Comparison of ENCODE assay signal across 5 fruit fly cellular contexts in the genomic region with DNA sequence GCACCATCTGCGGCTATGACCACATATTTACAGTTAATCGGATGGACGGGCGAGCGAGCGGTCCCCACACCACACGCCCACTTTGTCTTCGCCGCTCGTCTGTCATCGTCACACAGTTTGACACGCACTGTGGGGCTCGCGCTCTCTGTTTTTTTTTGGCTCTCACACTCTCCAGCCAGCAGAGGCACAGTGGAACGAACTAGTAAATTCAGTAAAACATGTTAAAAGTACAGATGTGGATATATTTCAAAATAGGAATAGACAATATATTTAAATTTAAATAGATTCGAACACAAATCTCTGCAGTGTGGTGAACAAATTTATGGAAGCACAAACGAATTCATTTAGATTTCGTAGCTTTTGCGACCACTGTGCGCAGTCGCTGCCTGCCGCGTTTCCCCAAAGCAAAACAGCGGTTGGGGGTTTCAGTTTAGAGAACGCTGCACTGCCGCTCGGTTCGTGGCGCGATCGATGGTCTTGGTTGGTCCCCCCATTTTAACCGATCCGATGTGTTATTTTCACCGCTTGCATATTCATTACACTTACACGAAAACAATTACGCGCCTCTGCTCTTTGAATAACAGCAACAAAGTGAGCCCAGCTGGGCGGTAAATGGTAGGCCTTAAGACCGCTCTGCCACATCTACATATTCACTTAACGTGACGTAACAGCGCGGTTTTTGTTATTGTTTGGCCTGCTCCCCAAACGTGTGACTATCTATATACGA.
TF ChIP-seq lines count a peak whose summit lies in the region.

No protein-coding gene starts in this region.

TF ChIP-seq in whole organism, adult, 20 proteins besides CTCF, POLR2A, EP300 and RAD21 (continued from another document):
- TF ChIP-seq Clk (GFP tag; optimal IDR thresholded peaks at IDR 0.05; lab: Kevin White, UChicago) (peak; percentile 96), Mnt (GFP tag; optimal IDR thresholded peaks at IDR 0.05; lab: Kevin White, UChicago) (peak; percentile 97), CG33017 (tag; optimal IDR thresholded peaks at IDR 0.05; lab: Kevin White, UChicago) (peak; percentile 98), CG12768 (GFP tag; optimal IDR thresholded peaks at IDR 0.05; lab: Kevin White, UChicago) (peak; percentile 98)

TF ChIP-seq in whole organism, embryonic, 481 proteins besides CTCF, POLR2A, EP300 and RAD21 (continued from another document and continues in another):
- peak; percentile 93 for TF ChIP-seq toy (GFP tag; IDR thresholded peaks at IDR 0.05; lab: Robert Waterston, UW)
- TF ChIP-seq Six4 (GFP tag; optimal IDR thresholded peaks at IDR 0.05; lab: Kevin White, UChicago) = peak; percentile 99
- TF ChIP-seq Asciz (GFP tag; optimal IDR thresholded peaks at IDR 0.05; lab: Kevin White, UChicago) = peak; percentile 99
- peak; percentile 97 for TF ChIP-seq Ssrp (tag; optimal IDR thresholded peaks at IDR 0.05; lab: Kevin White, UChicago)
- peak; percentile 95 for TF ChIP-seq CG33213 (GFP tag; optimal IDR thresholded peaks at IDR 0.05; lab: Kevin White, UChicago)
- peak; percentile 96 for TF ChIP-seq trem (tag; optimal IDR thresholded peaks at IDR 0.05; lab: Kevin White, UChicago)
- peak; percentile 99 for TF ChIP-seq CG4707 (GFP tag; optimal IDR thresholded peaks at IDR 0.05; lab: Kevin White, UChicago)
- TF ChIP-seq CG13624 (GFP tag; optimal IDR thresholded peaks at IDR 0.05; lab: Kevin White, UChicago) = peak; percentile 97
- TF ChIP-seq CG10959 (GFP tag; IDR thresholded peaks at IDR 0.05; lab: Robert Waterston, UW) = peak; percentile 97
- peak; percentile 97 for TF ChIP-seq CG1602 (GFP tag; optimal IDR thresholded peaks at IDR 0.05; lab: Kevin White, UChicago)
- peak; percentile 74 for TF ChIP-seq Elba2 (GFP tag; optimal IDR thresholded peaks at IDR 0.05; lab: Kevin White, UChicago)
- peak; percentile 91 for TF ChIP-seq CG7745 (tag; optimal IDR thresholded peaks at IDR 0.05; lab: Kevin White, UChicago)
- TF ChIP-seq insv (GFP tag; optimal IDR thresholded peaks at IDR 0.05; lab: Kevin White, UChicago) = peak; percentile 64 to 80
- TF ChIP-seq CG1647 (GFP tag; optimal IDR thresholded peaks at IDR 0.05; lab: Kevin White, UChicago) = peak; percentile 97
- peak; percentile 92 for TF ChIP-seq CG14860 (GFP tag; IDR thresholded peaks at IDR 0.05; lab: Robert Waterston, UW; ENCODE audit: partially characterized antibody)
- peak; percentile 97 for TF ChIP-seq CG6175 (GFP tag; IDR thresholded peaks at IDR 0.05; lab: Robert Waterston, UW)
- TF ChIP-seq CG7556 (GFP tag; optimal IDR thresholded peaks at IDR 0.05; lab: Kevin White, UChicago) = peak; percentile 98
- peak; percentile 72; the same call in 1 of the 2 replicates for TF ChIP-seq CkIIα-i1 (GFP tag; IDR thresholded peaks at IDR 0.05; lab: Robert Waterston, UW)
- TF ChIP-seq sim (GFP tag; IDR thresholded peaks at IDR 0.05; lab: Robert Waterston, UW) = peak; percentile 98
- peak; percentile 94 for TF ChIP-seq Camta (GFP tag; optimal IDR thresholded peaks at IDR 0.05; lab: Kevin White, UChicago)
- TF ChIP-seq Mad (GFP tag; optimal IDR thresholded peaks at IDR 0.05; lab: Kevin White, UChicago) = peak; percentile 98
- TF ChIP-seq chinmo (GFP tag; IDR thresholded peaks at IDR 0.05; lab: Robert Waterston, UW; ENCODE audit: partially characterized antibody) = peak; percentile 85; the same call in 2 of the 4 replicates
- TF ChIP-seq CG16813 (GFP tag; IDR thresholded peaks at IDR 0.05; lab: Robert Waterston, UW; ENCODE audit: partially characterized antibody) = peak; percentile 66
- peak; percentile 87 for TF ChIP-seq abd-A (tag; optimal IDR thresholded peaks at IDR 0.05; lab: Kevin White, UChicago)
- TF ChIP-seq CG18619 (GFP tag; optimal IDR thresholded peaks at IDR 0.05; lab: Kevin White, UChicago) = peak; percentile 98
- TF ChIP-seq Neu2 (GFP tag; optimal IDR thresholded peaks at IDR 0.05; lab: Kevin White, UChicago; ENCODE audit: borderline replicate concordance) = peak; percentile 66
- peak; percentile 98 for TF ChIP-seq CG13775 (GFP tag; optimal IDR thresholded peaks at IDR 0.05; lab: Kevin White, UChicago)

TF ChIP-seq in whole organism, prepupa, 60 proteins besides CTCF, POLR2A, EP300 and RAD21 (continued from another document and continues in another):
- peak; percentile 99 for TF ChIP-seq OdsH (GFP tag; optimal IDR thresholded peaks at IDR 0.05; lab: Kevin White, UChicago)
- peak; percentile 96 for TF ChIP-seq CG11902 (GFP tag; optimal IDR thresholded peaks at IDR 0.05; lab: Kevin White, UChicago)
- peak; percentile 99 for TF ChIP-seq CG6792 (GFP tag; optimal IDR thresholded peaks at IDR 0.05; lab: Kevin White, UChicago)
- peak; percentile 99 for TF ChIP-seq Eip75B (GFP tag; optimal IDR thresholded peaks at IDR 0.05; lab: Kevin White, UChicago)
- TF ChIP-seq CG11762 (GFP tag; optimal IDR thresholded peaks at IDR 0.05; lab: Kevin White, UChicago; ENCODE audit: insufficient read depth) = peak; percentile 98
- TF ChIP-seq Ets96B (tag; optimal IDR thresholded peaks at IDR 0.05; lab: Kevin White, UChicago) = peak; percentile 97
- peak; percentile 99 for TF ChIP-seq CG8632 (GFP tag; optimal IDR thresholded peaks at IDR 0.05; lab: Kevin White, UChicago)
- peak; percentile 98 for TF ChIP-seq Gug (GFP tag; IDR thresholded peaks at IDR 0.05; lab: Robert Waterston, UW)
- peak; percentile 99 for TF ChIP-seq Sox102F (GFP tag; optimal IDR thresholded peaks at IDR 0.05; lab: Kevin White, UChicago)
- peak; percentile 99 for TF ChIP-seq CG6163 (GFP tag; IDR thresholded peaks at IDR 0.05; lab: Robert Waterston, UW)
- TF ChIP-seq salr (GFP tag; optimal IDR thresholded peaks at IDR 0.05; lab: Kevin White, UChicago) = peak; percentile 96 to 97
- peak; percentile 95 for TF ChIP-seq fd59A (GFP tag; optimal IDR thresholded peaks at IDR 0.05; lab: Kevin White, UChicago)
- TF ChIP-seq CG8319 (GFP tag; optimal IDR thresholded peaks at IDR 0.05; lab: Kevin White, UChicago) = peak; percentile 97
- peak; percentile 97 for TF ChIP-seq CG10669 (GFP tag; optimal IDR thresholded peaks at IDR 0.05; lab: Kevin White, UChicago)
- peak; percentile 99 for TF ChIP-seq svp (GFP tag; lab: Kevin White, UChicago)
- peak; percentile 98 for TF ChIP-seq CG4318 (GFP tag; optimal IDR thresholded peaks at IDR 0.05; lab: Kevin White, UChicago)
- TF ChIP-seq ss (GFP tag; optimal IDR thresholded peaks at IDR 0.05; lab: Kevin White, UChicago) = peak; percentile 96
- peak; percentile 96 for TF ChIP-seq fd85E (GFP tag; optimal IDR thresholded peaks at IDR 0.05; lab: Kevin White, UChicago)
- peak; percentile 99 for TF ChIP-seq CG34406 (GFP tag; optimal IDR thresholded peaks at IDR 0.05; lab: Kevin White, UChicago)
- TF ChIP-seq Hr39 (GFP tag; optimal IDR thresholded peaks at IDR 0.05; lab: Kevin White, UChicago) = peak; percentile 98
- peak; percentile 99 for TF ChIP-seq Hr4 (GFP tag; optimal IDR thresholded peaks at IDR 0.05; lab: Kevin White, UChicago)
- TF ChIP-seq CG9139 (GFP tag; optimal IDR thresholded peaks at IDR 0.05; lab: Kevin White, UChicago) = peak; percentile 92
- peak; percentile 99 for TF ChIP-seq net (GFP tag; optimal IDR thresholded peaks at IDR 0.05; lab: Kevin White, UChicago)
- peak; percentile 100 for TF ChIP-seq Eip78C (GFP tag; lab: Kevin White, UChicago)
- peak; percentile 98 for TF ChIP-seq Ets21C (GFP tag; optimal IDR thresholded peaks at IDR 0.05; lab: Kevin White, UChicago)
- TF ChIP-seq cyc (GFP tag; optimal IDR thresholded peaks at IDR 0.05; lab: Kevin White, UChicago) = peak; percentile 98
- peak; percentile 40 for TF ChIP-seq Hr38 (GFP tag; optimal IDR thresholded peaks at IDR 0.05; lab: Kevin White, UChicago)
- peak; percentile 99 for TF ChIP-seq eg (GFP tag; IDR thresholded peaks at IDR 0.05; lab: Robert Waterston, UW)
- TF ChIP-seq Lpt (GFP tag; optimal IDR thresholded peaks at IDR 0.05; lab: Kevin White, UChicago) = peak; percentile 98
- TF ChIP-seq CG7368 (GFP tag; optimal IDR thresholded peaks at IDR 0.05; lab: Kevin White, UChicago) = peak; percentile 99
- peak; percentile 98 for TF ChIP-seq CG31627 (GFP tag; optimal IDR thresholded peaks at IDR 0.05; lab: Kevin White, UChicago)

TF ChIP-seq in whole organism, pupa, 21 proteins besides CTCF, POLR2A, EP300 and RAD21 (continued from another document):
- TF ChIP-seq CG10348 (GFP tag; IDR thresholded peaks at IDR 0.05; lab: Robert Waterston, UW) (peak; percentile 87), CG14655 (GFP tag; optimal IDR thresholded peaks at IDR 0.05; lab: Kevin White, UChicago) (peak; percentile 97)

TF ChIP-seq in whole organism, wandering third instar larva, 38 proteins besides CTCF, POLR2A, EP300 and RAD21 (continued from another document):
- TF ChIP-seq dmrt93B (GFP tag; optimal IDR thresholded peaks at IDR 0.05; lab: Kevin White, UChicago) (peak; percentile 91), CG9705 (GFP tag; optimal IDR thresholded peaks at IDR 0.05; lab: Kevin White, UChicago) (peak; percentile 94), HLH106 (tag; optimal IDR thresholded peaks at IDR 0.05; lab: Kevin White, UChicago) (peak; percentile 97), rgr (GFP tag; optimal IDR thresholded peaks at IDR 0.05; lab: Kevin White, UChicago) (peak; percentile 99), Hr83 (GFP tag; optimal IDR thresholded peaks at IDR 0.05; lab: Kevin White, UChicago; ENCODE audit: poor library complexity, severe bottlenecking) (peak; percentile 81), sv (GFP tag; optimal IDR thresholded peaks at IDR 0.05; lab: Kevin White, UChicago) (peak; percentile 99), ey (GFP tag; optimal IDR thresholded peaks at IDR 0.05; lab: Kevin White, UChicago) (peak; percentile 99), Dif (GFP tag; optimal IDR thresholded peaks at IDR 0.05; lab: Kevin White, UChicago; ENCODE audit: partially characterized antibody) (peak; percentile 84), h (GFP tag; optimal IDR thresholded peaks at IDR 0.05; lab: Kevin White, UChicago) (peak; percentile 99), psq (GFP tag; optimal IDR thresholded peaks at IDR 0.05; lab: Kevin White, UChicago) (peak; percentile 98), CrebA (GFP tag; optimal IDR thresholded peaks at IDR 0.05; lab: Kevin White, UChicago; ENCODE audit: borderline replicate concordance) (peak; percentile 97), usp (GFP tag; optimal IDR thresholded peaks at IDR 0.05; lab: Kevin White, UChicago) (no peak), Myc (optimal IDR thresholded peaks at IDR 0.05; lab: Kevin White, UChicago) (peak; percentile 55), jim (GFP tag; optimal IDR thresholded peaks at IDR 0.05; lab: Kevin White, UChicago) (no peak), woc (GFP tag; optimal IDR thresholded peaks at IDR 0.05; lab: Kevin White, UChicago) (peak; percentile 98), Dfd (GFP tag; optimal IDR thresholded peaks at IDR 0.05; lab: Kevin White, UChicago) (no peak), N (GFP tag; optimal IDR thresholded peaks at IDR 0.05; lab: Kevin White, UChicago) (no peak), pan (optimal IDR thresholded peaks at IDR 0.05; lab: Kevin White, UChicago) (no peak), GATAd (GFP tag; optimal IDR thresholded peaks at IDR 0.05; lab: Kevin White, UChicago) (peak; percentile 91), Jra (GFP tag; optimal IDR thresholded peaks at IDR 0.05; lab: Kevin White, UChicago) (peak; percentile 97)
